Comparison of ENCODE assay signal across 4 fruit fly cellular contexts in genomic region chr3R:8945502-8946324, dm6.
A peak's percentile ranks its signal among the peaks of the same experiment; 100 is the strongest.
TF ChIP-seq lines count a peak whose summit lies in the region.

No protein-coding gene starts in this region.

- TF ChIP-seq CTCF in whole organism, embryonic (GFP tag; optimal IDR thresholded peaks at IDR 0.05; lab: Kevin White, UChicago): peak; percentile 17

TF ChIP-seq in whole organism, embryonic, 481 proteins besides CTCF, POLR2A, EP300 and RAD21 (continues in another document):
- TF ChIP-seq ro (GFP tag; IDR thresholded peaks at IDR 0.05; lab: Robert Waterston, UW): peak; percentile 36; the same call in 1 of the 2 replicates
- TF ChIP-seq Tbp (GFP tag; optimal IDR thresholded peaks at IDR 0.05; lab: Kevin White, UChicago): no peak
- no peak for TF ChIP-seq Dip2 (GFP tag; IDR thresholded peaks at IDR 0.05; lab: Robert Waterston, UW)
- TF ChIP-seq CG15514 (GFP tag; optimal IDR thresholded peaks at IDR 0.05; lab: Kevin White, UChicago): peak; percentile 42
- TF ChIP-seq wdn (GFP tag; IDR thresholded peaks at IDR 0.05; lab: Robert Waterston, UW): 0 out of 2 replicates have a peak, but pooled peaks have one; percentile 9
- peak; percentile 87 for TF ChIP-seq gcm (GFP tag; optimal IDR thresholded peaks at IDR 0.05; lab: Kevin White, UChicago)
- TF ChIP-seq CG12155 (GFP tag; optimal IDR thresholded peaks at IDR 0.05; lab: Kevin White, UChicago): peak; percentile 43
- TF ChIP-seq CG4424 (GFP tag; optimal IDR thresholded peaks at IDR 0.05; lab: Kevin White, UChicago): peak; percentile 84
- peak; percentile 80 for TF ChIP-seq tap (tag; optimal IDR thresholded peaks at IDR 0.05; lab: Kevin White, UChicago)
- no peak for TF ChIP-seq CG9609 (GFP tag; optimal IDR thresholded peaks at IDR 0.05; lab: Kevin White, UChicago)
- TF ChIP-seq Ada2b (GFP tag; IDR thresholded peaks at IDR 0.05; lab: Robert Waterston, UW): peak; percentile 83
- TF ChIP-seq fu2 (GFP tag; optimal IDR thresholded peaks at IDR 0.05; lab: Kevin White, UChicago): no peak
- TF ChIP-seq Bteb2 (GFP tag; optimal IDR thresholded peaks at IDR 0.05; lab: Kevin White, UChicago): no peak
- no peak for TF ChIP-seq crc (GFP tag; optimal IDR thresholded peaks at IDR 0.05; lab: Kevin White, UChicago)
- peak; percentile 72 for TF ChIP-seq NfI (GFP tag; optimal IDR thresholded peaks at IDR 0.05; lab: Kevin White, UChicago)
- peak; percentile 61; the same call in 1 of the 2 replicates for TF ChIP-seq CG32772 (GFP tag; IDR thresholded peaks at IDR 0.05; lab: Robert Waterston, UW)
- TF ChIP-seq Abd-B (GFP tag; optimal IDR thresholded peaks at IDR 0.05; lab: Kevin White, UChicago): peak; percentile 87
- peak; percentile 50; the same call in 1 of the 2 replicates for TF ChIP-seq CG6272 (GFP tag; IDR thresholded peaks at IDR 0.05; lab: Robert Waterston, UW)
- TF ChIP-seq Usf (GFP tag; optimal IDR thresholded peaks at IDR 0.05; lab: Kevin White, UChicago): peak; percentile 63
- peak; percentile 74 for TF ChIP-seq ttk (GFP tag; IDR thresholded peaks at IDR 0.05; lab: Robert Waterston, UW)
- TF ChIP-seq CG7357 (GFP tag; IDR thresholded peaks at IDR 0.05; lab: Robert Waterston, UW): peak; percentile 72
- peak; percentile 59 for TF ChIP-seq CG12942 (GFP tag; optimal IDR thresholded peaks at IDR 0.05; lab: Kevin White, UChicago)

TF ChIP-seq in whole organism, prepupa, 60 proteins besides CTCF, POLR2A, EP300 and RAD21 (continues in another document):
- TF ChIP-seq fd85E (GFP tag; optimal IDR thresholded peaks at IDR 0.05; lab: Kevin White, UChicago): peak; percentile 59
- peak; percentile 92 for TF ChIP-seq CG6792 (GFP tag; optimal IDR thresholded peaks at IDR 0.05; lab: Kevin White, UChicago)
- peak; percentile 92 for TF ChIP-seq CG3919 (GFP tag; optimal IDR thresholded peaks at IDR 0.05; lab: Kevin White, UChicago)
- peak; percentile 43 for TF ChIP-seq fkh (GFP tag; optimal IDR thresholded peaks at IDR 0.05; lab: Kevin White, UChicago)
- peak; percentile 81 for TF ChIP-seq Eip93F (GFP tag; optimal IDR thresholded peaks at IDR 0.05; lab: Kevin White, UChicago)
- TF ChIP-seq Hr4 (GFP tag; optimal IDR thresholded peaks at IDR 0.05; lab: Kevin White, UChicago): peak; percentile 88
- TF ChIP-seq CG7368 (GFP tag; optimal IDR thresholded peaks at IDR 0.05; lab: Kevin White, UChicago): peak; percentile 80
- TF ChIP-seq OdsH (GFP tag; optimal IDR thresholded peaks at IDR 0.05; lab: Kevin White, UChicago): peak; percentile 90
- TF ChIP-seq Met (GFP tag; optimal IDR thresholded peaks at IDR 0.05; lab: Kevin White, UChicago): peak; percentile 91
- peak; percentile 93 for TF ChIP-seq esn (GFP tag; optimal IDR thresholded peaks at IDR 0.05; lab: Kevin White, UChicago)
- peak; percentile 86 for TF ChIP-seq CG11902 (GFP tag; optimal IDR thresholded peaks at IDR 0.05; lab: Kevin White, UChicago)
- TF ChIP-seq eg (GFP tag; IDR thresholded peaks at IDR 0.05; lab: Robert Waterston, UW): peak; percentile 91
- peak; percentile 89 for TF ChIP-seq acj6 (GFP tag; optimal IDR thresholded peaks at IDR 0.05; lab: Kevin White, UChicago)
- peak; percentile 72 for TF ChIP-seq Gug (GFP tag; IDR thresholded peaks at IDR 0.05; lab: Robert Waterston, UW)
- peak; percentile 80 for TF ChIP-seq CG6854 (GFP tag; optimal IDR thresholded peaks at IDR 0.05; lab: Kevin White, UChicago)
- TF ChIP-seq CG6808 (GFP tag; optimal IDR thresholded peaks at IDR 0.05; lab: Kevin White, UChicago): peak; percentile 91
- TF ChIP-seq CG8632 (GFP tag; optimal IDR thresholded peaks at IDR 0.05; lab: Kevin White, UChicago): peak; percentile 93
- TF ChIP-seq CG8119 (GFP tag; IDR thresholded peaks at IDR 0.05; lab: Robert Waterston, UW): peak; percentile 96
- TF ChIP-seq Eip78C (GFP tag; lab: Kevin White, UChicago): peak; percentile 98
- peak; percentile 84 for TF ChIP-seq Sox14 (GFP tag; optimal IDR thresholded peaks at IDR 0.05; lab: Kevin White, UChicago)
- TF ChIP-seq Sox15 (GFP tag; optimal IDR thresholded peaks at IDR 0.05; lab: Kevin White, UChicago): peak; percentile 79
- TF ChIP-seq CG10669 (GFP tag; optimal IDR thresholded peaks at IDR 0.05; lab: Kevin White, UChicago): peak; percentile 83
- TF ChIP-seq net (GFP tag; optimal IDR thresholded peaks at IDR 0.05; lab: Kevin White, UChicago): peak; percentile 93
- TF ChIP-seq CG1621 (tag; optimal IDR thresholded peaks at IDR 0.05; lab: Kevin White, UChicago): peak; percentile 74

TF ChIP-seq in whole organism, pupa, 21 proteins besides CTCF, POLR2A, EP300 and RAD21:
- TF ChIP-seq CG4496 (GFP tag; IDR thresholded peaks at IDR 0.05; lab: Robert Waterston, UW) (peak; percentile 83), CG9948 (tag; optimal IDR thresholded peaks at IDR 0.05; lab: Kevin White, UChicago) (peak; percentile 82), CG8301 (tag; optimal IDR thresholded peaks at IDR 0.05; lab: Kevin White, UChicago) (peak; percentile 93), fd96Ca (GFP tag; IDR thresholded peaks at IDR 0.05; lab: Robert Waterston, UW) (peak; percentile 79), CG34367 (tag; optimal IDR thresholded peaks at IDR 0.05; lab: Kevin White, UChicago) (peak; percentile 79), rn (GFP tag; IDR thresholded peaks at IDR 0.05; lab: Robert Waterston, UW) (peak; percentile 57), Ets98B (GFP tag; IDR thresholded peaks at IDR 0.05; lab: Robert Waterston, UW) (peak; percentile 78), EcR (GFP tag; optimal IDR thresholded peaks at IDR 0.05; lab: Kevin White, UChicago) (peak; percentile 87), Snoo (tag; optimal IDR thresholded peaks at IDR 0.05; lab: Kevin White, UChicago) (peak; percentile 88), CG14655 (GFP tag; optimal IDR thresholded peaks at IDR 0.05; lab: Kevin White, UChicago) (peak; percentile 89), Pif1A (GFP tag; optimal IDR thresholded peaks at IDR 0.05; lab: Kevin White, UChicago) (peak; percentile 86), CG15710 (tag; optimal IDR thresholded peaks at IDR 0.05; lab: Kevin White, UChicago) (peak; percentile 92), gl (tag; optimal IDR thresholded peaks at IDR 0.05; lab: Kevin White, UChicago) (peak; percentile 52), CG8159 (tag; optimal IDR thresholded peaks at IDR 0.05; lab: Kevin White, UChicago) (peak; percentile 94), CG32121 (GFP tag; IDR thresholded peaks at IDR 0.05; lab: Robert Waterston, UW) (peak; percentile 81), Pif1B (GFP tag; optimal IDR thresholded peaks at IDR 0.05; lab: Kevin White, UChicago) (peak; percentile 95), CG17806 (tag; optimal IDR thresholded peaks at IDR 0.05; lab: Kevin White, UChicago) (peak; percentile 84), CG12605 (GFP tag; IDR thresholded peaks at IDR 0.05; lab: Robert Waterston, UW) (peak; percentile 84), CG10348 (GFP tag; IDR thresholded peaks at IDR 0.05; lab: Robert Waterston, UW) (peak; percentile 37; the same call in 1 of the 2 replicates), D1 (tag; optimal IDR thresholded peaks at IDR 0.05; lab: Kevin White, UChicago) (peak; percentile 74), CG13204 (GFP tag; optimal IDR thresholded peaks at IDR 0.05; lab: Kevin White, UChicago) (peak; percentile 85)

TF ChIP-seq in whole organism, wandering third instar larva, 38 proteins besides CTCF, POLR2A, EP300 and RAD21:
- peak in 1 of 2 experiments; percentile 86 for TF ChIP-seq foxo (GFP tag; optimal IDR thresholded peaks at IDR 0.05; lab: Kevin White, UChicago)
- no peak for TF ChIP-seq Vsx2 (GFP tag; optimal IDR thresholded peaks at IDR 0.05; lab: Kevin White, UChicago; ENCODE audit: partially characterized antibody)
- peak; percentile 65 for TF ChIP-seq ey (GFP tag; optimal IDR thresholded peaks at IDR 0.05; lab: Kevin White, UChicago)
- peak; percentile 58 for TF ChIP-seq dmrt93B (GFP tag; optimal IDR thresholded peaks at IDR 0.05; lab: Kevin White, UChicago)
- peak; percentile 84 for TF ChIP-seq HLH106 (tag; optimal IDR thresholded peaks at IDR 0.05; lab: Kevin White, UChicago)
- TF ChIP-seq GATAd (GFP tag; optimal IDR thresholded peaks at IDR 0.05; lab: Kevin White, UChicago): no peak
- peak; percentile 57 for TF ChIP-seq brk (GFP tag; optimal IDR thresholded peaks at IDR 0.05; lab: Kevin White, UChicago)
- peak; percentile 39 for TF ChIP-seq Hnf4 (GFP tag; optimal IDR thresholded peaks at IDR 0.05; lab: Kevin White, UChicago)
- peak; percentile 55 for TF ChIP-seq sv (GFP tag; optimal IDR thresholded peaks at IDR 0.05; lab: Kevin White, UChicago)
- peak; percentile 83 for TF ChIP-seq rgr (GFP tag; optimal IDR thresholded peaks at IDR 0.05; lab: Kevin White, UChicago)
- TF ChIP-seq fru (GFP tag; optimal IDR thresholded peaks at IDR 0.05; lab: Kevin White, UChicago): peak; percentile 86
- no peak for TF ChIP-seq CrebA (GFP tag; optimal IDR thresholded peaks at IDR 0.05; lab: Kevin White, UChicago; ENCODE audit: borderline replicate concordance)
- peak; percentile 51 for TF ChIP-seq CG9705 (GFP tag; optimal IDR thresholded peaks at IDR 0.05; lab: Kevin White, UChicago)
- TF ChIP-seq sage (GFP tag; optimal IDR thresholded peaks at IDR 0.05; lab: Kevin White, UChicago): peak; percentile 60
- peak; percentile 71 for TF ChIP-seq woc (GFP tag; optimal IDR thresholded peaks at IDR 0.05; lab: Kevin White, UChicago)
- peak; percentile 83 for TF ChIP-seq psq (GFP tag; optimal IDR thresholded peaks at IDR 0.05; lab: Kevin White, UChicago)
- TF ChIP-seq Rel (GFP tag; optimal IDR thresholded peaks at IDR 0.05; lab: Kevin White, UChicago): peak; percentile 45
- TF ChIP-seq Rel (tag; optimal IDR thresholded peaks at IDR 0.05; lab: Kevin White, UChicago): peak; percentile 18
- peak; percentile 51 for TF ChIP-seq tai (GFP tag; optimal IDR thresholded peaks at IDR 0.05; lab: Kevin White, UChicago)
- no peak for TF ChIP-seq Hr78 (GFP tag; optimal IDR thresholded peaks at IDR 0.05; lab: Kevin White, UChicago)
- TF ChIP-seq OdsH (GFP tag; optimal IDR thresholded peaks at IDR 0.05; lab: Kevin White, UChicago): peak; percentile 86
- peak; percentile 70 for TF ChIP-seq br (GFP tag; optimal IDR thresholded peaks at IDR 0.05; lab: Kevin White, UChicago)
- no peak for TF ChIP-seq Abd-B (GFP tag; optimal IDR thresholded peaks at IDR 0.05; lab: Kevin White, UChicago)
- TF ChIP-seq h (GFP tag; optimal IDR thresholded peaks at IDR 0.05; lab: Kevin White, UChicago): peak; percentile 81
- TF ChIP-seq Sp1 (GFP tag; optimal IDR thresholded peaks at IDR 0.05; lab: Kevin White, UChicago): peak; percentile 88
TF ChIP-seq in whole organism, wandering third instar larva: peak in this region for 19.

Comparison
In these comparisons a context has a peak if more than half of its experiments do, and no peak if none do; other contexts are left out.
1. Of the 7 proteins assayed by ChIP-seq in both whole organism, embryonic and whole organism, prepupa: peak only in whole organism, embryonic: none; only in whole organism, prepupa: CG16779, Hr39 and Lpt; in both: Blimp-1, CG6854, Gug and Sox102F; in neither: 0.